Fruit fly (Drosophila melanogaster): ENCODE results near the gene CG31627.

- TF ChIP-seq Snoo (tag; optimal IDR thresholded peaks at IDR 0.05) (no peak), rn (GFP tag; IDR thresholded peaks at IDR 0.05) (no peak), D1 (tag; optimal IDR thresholded peaks at IDR 0.05) (no peak), CG13204 (GFP tag; optimal IDR thresholded peaks at IDR 0.05) (no peak), Pif1A (GFP tag; optimal IDR thresholded peaks at IDR 0.05) (no peak), EcR (GFP tag; optimal IDR thresholded peaks at IDR 0.05) (no peak), CG17806 (tag; optimal IDR thresholded peaks at IDR 0.05) (no peak), CG4496 (GFP tag; IDR thresholded peaks at IDR 0.05) (no peak), CG10348 (GFP tag; IDR thresholded peaks at IDR 0.05) (no peak)
These were observed 48.8 kb downstream of the CG31627 start for dm6 chr2L:21221778-21222177.

Data from whole organism, pupa.